Worm (Caenorhabditis elegans) whole organism, midembryonic: ENCODE measurements around the gene clec-55.

Experiments
- T22C8.4 ChIP-seq: fragments of 200-800 bp; sonication (Bioruptor generic); IDR thresholded peaks from 2 replicates; pipeline ENCODE4 v1.3.6; 2022; ENCODE audit warnings: missing genetic modification characterization, missing compliant biosample characterization
- cog-1 ChIP-seq: sonication (generic microtip); optimal IDR thresholded peaks from 2 replicates; lab custom pipeline; 2016; ENCODE audit warnings: missing genetic modification characterization, missing compliant biosample characterization
- flt-1 ChIP-seq: fragments of 200-800 bp; sonication (Bioruptor generic); IDR thresholded peaks from 2 replicates; pipeline ENCODE4 v1.3.6; 2022; ENCODE audit warnings: missing genetic modification characterization, missing compliant biosample characterization
- klf-2 ChIP-seq: fragments of 200-800 bp; sonication (Bioruptor generic); conservative IDR thresholded peaks from 2 replicates; pipeline ENCODE4 v1.3.6; 2022; ENCODE audit warnings: missing genetic modification reagents, missing genetic modification characterization, missing compliant biosample characterization
- med-1 ChIP-seq: sonication (generic microtip); optimal IDR thresholded peaks from 2 replicates; lab custom pipeline; 2017; ENCODE audit warnings: missing genetic modification characterization, mild to moderate bottlenecking, missing compliant biosample characterization, antibody characterized with exemption, missing genetic modification reagents; ENCODE audit not compliant: insufficient read depth
- ref-1 ChIP-seq: fragments of 200-800 bp; sonication (Bioruptor generic); conservative IDR thresholded peaks from 2 replicates; pipeline ENCODE4 v1.3.6; 2022; ENCODE audit warnings: missing genetic modification reagents, missing genetic modification characterization, missing compliant biosample characterization
- tab-1 ChIP-seq: fragments of 200-800 bp; sonication (Bioruptor generic); IDR thresholded peaks from 2 replicates; pipeline ENCODE4 v1.3.6; 2022; ENCODE audit warnings: missing genetic modification characterization, missing compliant biosample characterization
- ztf-23 ChIP-seq: fragments of 200-800 bp; sonication (Bioruptor generic); IDR thresholded peaks from 2 replicates; pipeline ENCODE4 v1.3.6; 2022; ENCODE audit warnings: missing genetic modification reagents, missing genetic modification characterization, missing compliant biosample characterization
- ztf-29 ChIP-seq: fragments of 200-800 bp; sonication (Bioruptor generic); IDR thresholded peaks from 2 replicates; pipeline ENCODE4 v1.3.6; 2022; ENCODE audit warnings: missing genetic modification reagents, missing genetic modification characterization, missing compliant biosample characterization

Gene clec-55

DNA sequence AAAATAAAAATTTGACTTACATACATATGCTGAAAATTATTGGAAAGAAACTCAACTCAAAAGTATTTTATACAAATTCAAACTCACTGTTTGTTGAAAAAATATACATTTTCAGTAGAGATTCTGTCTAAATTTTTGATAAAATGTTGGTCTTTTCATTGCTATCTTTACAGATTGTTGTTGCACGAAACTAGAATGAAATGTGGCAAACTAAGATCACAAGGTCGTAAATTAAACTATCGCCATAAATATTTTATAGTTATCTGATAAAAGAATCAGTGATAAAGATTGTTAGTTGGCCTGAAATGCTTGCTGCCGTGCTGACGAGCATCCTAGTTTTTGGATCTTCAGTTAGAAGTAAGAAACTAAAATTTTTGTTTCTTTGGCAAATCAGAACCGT, at the start of gene clec-55:
clec-55 (plus strand) TSS at position 301 of the 400 bp plus-strand sequence.
- TF ChIP-seq flt-1 (GFP tag; lab: Robert Waterston, UW) (no peak), T22C8.4 (no peak), cog-1 (tag; lab: Kevin White, UChicago) (no peak), tab-1 (GFP tag; lab: Robert Waterston, UW) (no peak), ref-1 (no peak), klf-2 (GFP tag; lab: Robert Waterston, UW) (no peak), med-1 (GFP tag; lab: Kevin White, UChicago) (no peak), ztf-29 (no peak), ztf-23 (no peak)

- TF ChIP-seq ztf-23 (no peak), klf-2 (GFP tag; lab: Robert Waterston, UW) (no peak), tab-1 (GFP tag; lab: Robert Waterston, UW) (no peak), med-1 (GFP tag; lab: Kevin White, UChicago) (no peak), flt-1 (GFP tag; lab: Robert Waterston, UW) (no peak), ref-1 (no peak), ztf-29 (no peak), T22C8.4 (no peak), cog-1 (tag; lab: Kevin White, UChicago) (no peak)
These were observed 46.8 kb upstream of the clec-55 start, which contains the start of gene egl-1 for ce11 chrV:14432259-14432658. Gene egl-1, minus strand, starts transcription at chrV:14432359.

ce11 chrV:14433584-14433983, 45.5 kb upstream of the clec-55 start:
- no peak for TF ChIP-seq cog-1 (tag; lab: Kevin White, UChicago)
- TF ChIP-seq T22C8.4 = no peak

DNA sequence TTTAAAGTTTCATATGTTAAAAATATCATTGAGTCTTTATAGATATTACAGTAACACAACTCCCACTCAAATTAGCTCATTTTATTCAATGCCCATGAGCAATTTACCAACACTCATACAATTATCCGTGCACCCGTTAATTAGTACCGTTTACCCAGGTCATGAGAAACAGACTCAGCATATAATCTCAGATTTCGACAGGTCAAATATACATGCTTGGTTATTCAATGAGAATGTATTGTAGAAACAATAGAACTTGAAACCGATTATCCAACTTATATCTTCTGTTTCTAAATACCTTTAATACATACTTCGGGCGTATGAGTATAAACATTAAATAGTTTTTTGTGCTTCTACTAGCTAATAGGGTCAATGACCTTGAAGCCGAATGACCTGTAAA, 42.9 kb upstream of the clec-55 start:
- TF ChIP-seq tab-1 (GFP tag; lab: Robert Waterston, UW) (no peak), klf-2 (GFP tag; lab: Robert Waterston, UW) (no peak), flt-1 (GFP tag; lab: Robert Waterston, UW) (no peak), ztf-23 (no peak), med-1 (GFP tag; lab: Kevin White, UChicago) (no peak), ref-1 (no peak), cog-1 (tag; lab: Kevin White, UChicago) (no peak), ztf-29 (no peak), T22C8.4 (no peak)

DNA sequence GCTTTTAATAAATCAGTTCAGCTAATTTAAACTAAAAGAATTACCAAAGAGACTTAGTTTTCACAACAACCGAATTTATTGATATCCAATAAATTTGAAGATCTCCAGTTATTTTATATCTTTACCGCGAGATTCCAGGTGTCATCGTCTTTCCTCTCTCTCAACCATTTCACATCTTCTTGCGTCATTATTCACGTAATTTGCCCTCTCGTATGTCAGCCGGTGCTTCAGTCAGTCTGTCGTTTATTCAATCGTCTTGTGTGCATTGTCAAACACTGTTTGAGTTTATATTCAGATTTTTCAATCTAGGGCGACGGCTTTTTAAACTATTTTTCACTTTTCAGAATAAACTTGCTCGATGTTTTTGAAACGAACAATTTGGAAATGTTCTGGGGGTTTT, 41.7 kb upstream of the clec-55 start:
- no peak for TF ChIP-seq med-1 (GFP tag; lab: Kevin White, UChicago)
- no peak for TF ChIP-seq flt-1 (GFP tag; lab: Robert Waterston, UW)
- no peak for TF ChIP-seq T22C8.4
- TF ChIP-seq ztf-23 = no peak
- TF ChIP-seq cog-1 (tag; lab: Kevin White, UChicago) = no peak
- TF ChIP-seq tab-1 (GFP tag; lab: Robert Waterston, UW) = no peak
- TF ChIP-seq ztf-29 = no peak

- TF ChIP-seq cog-1 (tag; lab: Kevin White, UChicago) (no peak), klf-2 (GFP tag; lab: Robert Waterston, UW) (no peak), T22C8.4 (no peak)
These were observed 40.9 kb upstream of the clec-55 start for ce11 chrV:14438099-14438739.

DNA sequence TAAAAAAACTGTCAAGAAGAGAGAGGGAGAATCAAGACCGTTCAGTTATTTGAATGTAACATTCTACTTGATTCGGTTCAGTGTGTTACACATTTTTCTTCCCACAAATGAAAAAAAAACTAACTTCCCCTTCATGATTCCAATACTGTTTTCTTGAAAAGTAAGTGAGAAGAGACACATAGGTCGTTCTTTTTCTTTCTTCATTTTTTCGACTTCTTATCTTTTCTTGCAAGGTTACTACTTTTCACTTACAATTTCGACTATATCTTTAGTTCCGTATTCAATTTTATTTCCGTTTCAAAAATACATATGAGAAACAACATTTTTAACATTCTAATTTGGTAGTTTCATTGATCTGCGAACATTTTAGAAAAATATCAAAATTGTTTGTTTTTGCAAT, 39.8 kb upstream of the clec-55 start:
- no peak for TF ChIP-seq ztf-23
- no peak for TF ChIP-seq cog-1 (tag; lab: Kevin White, UChicago)
- TF ChIP-seq med-1 (GFP tag; lab: Kevin White, UChicago) = no peak
- TF ChIP-seq T22C8.4 = no peak
- TF ChIP-seq flt-1 (GFP tag; lab: Robert Waterston, UW) = no peak
- no peak for TF ChIP-seq ref-1
- no peak for TF ChIP-seq klf-2 (GFP tag; lab: Robert Waterston, UW)
- TF ChIP-seq tab-1 (GFP tag; lab: Robert Waterston, UW) = no peak
- TF ChIP-seq ztf-29 = no peak

ce11 chrV:14440841-14441240, 38.2 kb upstream of the clec-55 start, which contains the start of gene F23B12.4:
Gene F23B12.4, plus strand, starts transcription at chrV:14441141.
- no peak for TF ChIP-seq klf-2 (GFP tag; lab: Robert Waterston, UW)
- TF ChIP-seq ztf-29 = no peak
- TF ChIP-seq T22C8.4 = no peak
- TF ChIP-seq flt-1 (GFP tag; lab: Robert Waterston, UW) = no peak
- no peak for TF ChIP-seq tab-1 (GFP tag; lab: Robert Waterston, UW)
- no peak for TF ChIP-seq med-1 (GFP tag; lab: Kevin White, UChicago)
- TF ChIP-seq cog-1 (tag; lab: Kevin White, UChicago) = no peak
- no peak for TF ChIP-seq ref-1
- TF ChIP-seq ztf-23 = no peak

ce11 chrV:14443471-14444015, 35.5 kb upstream of the clec-55 start:
- TF ChIP-seq tab-1 (GFP tag; lab: Robert Waterston, UW) (0 out of 2 replicates have a peak, but pooled peaks have one; percentile 14), ztf-23 (peak; percentile 63)

ce11 chrV:14446453-14446852, 32.6 kb upstream of the clec-55 start:
- TF ChIP-seq ztf-29 = no peak
- no peak for TF ChIP-seq T22C8.4
- no peak for TF ChIP-seq cog-1 (tag; lab: Kevin White, UChicago)
- no peak for TF ChIP-seq ztf-23
- TF ChIP-seq med-1 (GFP tag; lab: Kevin White, UChicago) = no peak
- TF ChIP-seq flt-1 (GFP tag; lab: Robert Waterston, UW) = no peak
- TF ChIP-seq ref-1 = no peak
- no peak for TF ChIP-seq tab-1 (GFP tag; lab: Robert Waterston, UW)
- no peak for TF ChIP-seq klf-2 (GFP tag; lab: Robert Waterston, UW)
